Fruit fly (Drosophila melanogaster): ENCODE data around the gene CatB.

- TF ChIP-seq Sin3A (optimal IDR thresholded peaks at IDR 0.05) (no peak), insv (optimal IDR thresholded peaks at IDR 0.05) (no peak), h (optimal IDR thresholded peaks at IDR 0.05) (no peak), Myc (optimal IDR thresholded peaks at IDR 0.05) (no peak), psq (optimal IDR thresholded peaks at IDR 0.05) (no peak), ttk (optimal IDR thresholded peaks at IDR 0.05) (no peak)
Observed at dm6 chr2L:8709413-8709812, 4.0 kb downstream of the CatB start, which contains the start of gene Hnf4.
